Worm (Caenorhabditis elegans) whole organism, L1 larva: Measurements from ENCODE around the gene wrt-8.
"Not testable (repeated sequence)": the region's sequence is repeated elsewhere in the genome, so short reads cannot be mapped to it uniquely, and the experiment has no call there.

ENCODE experiments used
- F16B12.6 ChIP-seq: fragments of 150-350 bp; optimal IDR thresholded peaks from 2 replicates; lab custom pipeline; 2014; ENCODE audit warnings: missing biosample characterization, missing genetic modification characterization
- aly-2 ChIP-seq: fragments of 150-350 bp; optimal IDR thresholded peaks from 2 replicates; lab custom pipeline; 2014; ENCODE audit warnings: missing biosample characterization, missing genetic modification characterization
- elt-2 ChIP-seq: sonication (generic microtip); optimal IDR thresholded peaks from 2 replicates; lab custom pipeline; 2016; ENCODE audit warnings: missing genetic modification characterization, mild to moderate bottlenecking, inconsistent platforms, missing compliant biosample characterization, missing genetic modification reagents
- nhr-20 ChIP-seq: sonication (generic microtip); optimal IDR thresholded peaks from 2 replicates; lab custom pipeline; 2016; ENCODE audit warnings: mild to moderate bottlenecking, missing genetic modification characterization, missing compliant biosample characterization
- swsn-7 ChIP-seq: sonication (generic microtip); optimal IDR thresholded peaks from 2 replicates; lab custom pipeline; 2016; ENCODE audit warnings: missing genetic modification characterization, missing compliant biosample characterization
- ztf-4 ChIP-seq: fragments of 150-350 bp; optimal IDR thresholded peaks from 2 replicates; lab custom pipeline; 2014; ENCODE audit warnings: missing biosample characterization, missing genetic modification characterization

DNA sequence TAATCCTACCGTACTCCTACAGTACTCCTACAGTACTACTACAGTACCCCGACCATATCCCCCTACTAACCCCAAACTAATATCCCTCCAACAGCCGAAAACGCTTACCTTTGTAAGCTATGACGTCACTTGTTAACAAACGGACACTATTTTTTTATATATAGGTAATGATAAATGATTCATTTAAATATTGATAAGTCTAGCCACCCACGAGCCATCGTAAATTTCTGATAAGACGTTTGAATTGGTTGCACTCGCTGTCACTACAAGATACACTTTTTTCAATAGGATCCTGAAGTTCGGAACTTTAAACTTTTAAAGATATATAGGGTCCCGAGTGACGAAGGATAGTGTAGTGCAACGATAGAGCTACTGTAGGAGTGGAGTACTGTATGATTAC, 21.7 kb downstream of the wrt-8 start, which contains the start of gene nhr-247:
- TF ChIP-seq elt-2 (tag; lab: Kevin White, UChicago) = peak; percentile 73
- not testable (repeated sequence) for TF ChIP-seq F16B12.6, ztf-4, aly-2, nhr-20, swsn-7 (tag; lab: Kevin White, UChicago)
